Fruit fly (Drosophila melanogaster) whole organism, pupa: Measurements from ENCODE around the gene spn-A.

Experiments
- CG10348 ChIP-seq: fragments of 200-800 bp; sonication (Bioruptor generic); IDR thresholded peaks from 2 replicates; pipeline ENCODE4 v1.3.6; 2022; ENCODE audit warnings: missing biosample characterization, missing genetic modification characterization
- CG32121 ChIP-seq: fragments of 200-800 bp; sonication (Bioruptor generic); IDR thresholded peaks from 2 replicates; pipeline ENCODE4 v1.3.6; 2022; ENCODE audit warnings: missing biosample characterization, missing genetic modification characterization
- Pif1B ChIP-seq: fragments of 200-800 bp; sonication (Bioruptor generic); optimal IDR thresholded peaks from 3 replicates; lab custom pipeline; 2016; ENCODE audit warnings: missing biosample characterization, missing genetic modification characterization
- rn ChIP-seq: fragments of 200-800 bp; sonication (Bioruptor generic); IDR thresholded peaks from 2 replicates; pipeline ENCODE4 v1.3.6; 2022; ENCODE audit warnings: missing biosample characterization, missing genetic modification characterization

dm6 chr3R:30038628-30039027 is 17.2 kb downstream of the spn-A start, which contains the start of gene janB:
- TF ChIP-seq CG32121 (GFP tag; lab: Robert Waterston, UW) (no peak), rn (no peak), Pif1B (no peak), CG10348 (GFP tag; lab: Robert Waterston, UW) (no peak)
